Fruit fly (Drosophila melanogaster): Measurements from ENCODE around the gene peb.

dm6 chrX:4587584-4587983, 29.8 kb upstream of the peb start:
- TF ChIP-seq CG6163 (GFP tag; IDR thresholded peaks at IDR 0.05) (no peak), Blimp-1 (GFP tag; optimal IDR thresholded peaks at IDR 0.05) (no peak), net (GFP tag; optimal IDR thresholded peaks at IDR 0.05) (no peak), Eip75B (GFP tag; optimal IDR thresholded peaks at IDR 0.05) (no peak), Sox14 (GFP tag; optimal IDR thresholded peaks at IDR 0.05) (no peak), fd59A (GFP tag; optimal IDR thresholded peaks at IDR 0.05) (no peak), CG3919 (GFP tag; optimal IDR thresholded peaks at IDR 0.05) (no peak), CG11294 (GFP tag; IDR thresholded peaks at IDR 0.05) (no peak), Lpt (GFP tag; optimal IDR thresholded peaks at IDR 0.05) (no peak), pdm3 (GFP tag; optimal IDR thresholded peaks at IDR 0.05) (no peak)

All from whole organism, prepupa.